Worm (Caenorhabditis elegans) whole organism, L3 larva: ENCODE data around the gene dpy-4.
"Not testable (repeated sequence)": the region's sequence is repeated elsewhere in the genome, so short reads cannot be mapped to it uniquely, and the experiment has no call there.

Experiments
- aly-2 ChIP-seq: fragments of 150-350 bp; optimal IDR thresholded peaks from 2 replicates; lab custom pipeline; 2014; ENCODE audit warnings: missing biosample characterization, missing genetic modification characterization
- ceh-28 ChIP-seq: fragments of 150-350 bp; optimal IDR thresholded peaks from 2 replicates; lab custom pipeline; 2014; ENCODE audit warnings: missing biosample characterization, missing genetic modification reagents, missing genetic modification characterization
- ceh-82 ChIP-seq: fragments of 150-350 bp; optimal IDR thresholded peaks from 2 replicates; lab custom pipeline; 2014; ENCODE audit warnings: missing biosample characterization, missing genetic modification characterization
- daf-12 ChIP-seq: fragments of 150-350 bp; optimal IDR thresholded peaks from 2 replicates; lab custom pipeline; 2014; ENCODE audit warnings: missing biosample characterization, missing genetic modification reagents, missing genetic modification characterization
- elt-3 ChIP-seq, 3 experiments: fragments of 150-350 bp in 1 of 3; sonication (generic microtip) in 2 of 3; optimal IDR thresholded peaks; 2 replicates in 2 of 3; 4 replicates in 1 of 3; lab custom pipeline; 2014 to 2017; ENCODE audit warnings: missing biosample characterization in 3 of 3, missing genetic modification characterization in 3 of 3
- eor-1 ChIP-seq, 2 experiments: fragments of 150-350 bp; optimal IDR thresholded peaks; 2 replicates each; lab custom pipeline; 2014 to 2018; ENCODE audit warnings: missing biosample characterization in 2 of 2, missing genetic modification characterization in 2 of 2
- hmg-11 ChIP-seq: sonication (generic microtip); optimal IDR thresholded peaks from 2 replicates; lab custom pipeline; 2016; ENCODE audit warnings: missing genetic modification characterization, missing compliant biosample characterization
- jun-1 ChIP-seq: fragments of 150-350 bp; optimal IDR thresholded peaks from 2 replicates; lab custom pipeline; 2014; ENCODE audit warnings: missing biosample characterization, missing genetic modification reagents, missing genetic modification characterization
- lin-15B ChIP-seq: fragments of 150-350 bp; optimal IDR thresholded peaks from 2 replicates; lab custom pipeline; 2014; ENCODE audit warnings: missing biosample characterization, missing genetic modification characterization
- mml-1 ChIP-seq: fragments of 150-350 bp; sonication (generic microtip); optimal IDR thresholded peaks from 3 replicates; lab custom pipeline; 2014; ENCODE audit warnings: missing biosample characterization, missing genetic modification characterization
- nhr-11 ChIP-seq: fragments of 150-350 bp; optimal IDR thresholded peaks from 2 replicates; lab custom pipeline; 2014; ENCODE audit warnings: missing biosample characterization, missing genetic modification characterization
- nhr-12 ChIP-seq: fragments of 150-350 bp; optimal IDR thresholded peaks from 2 replicates; lab custom pipeline; 2014; ENCODE audit warnings: missing biosample characterization, missing genetic modification characterization
- nhr-25 ChIP-seq: sonication (generic microtip); optimal IDR thresholded peaks from 2 replicates; lab custom pipeline; 2017; ENCODE audit warnings: missing biosample characterization, missing genetic modification characterization
- nhr-28 ChIP-seq: fragments of 150-350 bp; optimal IDR thresholded peaks from 2 replicates; lab custom pipeline; 2014; ENCODE audit warnings: missing biosample characterization, missing genetic modification characterization
- nhr-76 ChIP-seq: fragments of 150-350 bp; sonication (generic microtip); optimal IDR thresholded peaks from 5 replicates; lab custom pipeline; 2014; ENCODE audit warnings: missing biosample characterization, missing genetic modification characterization
- snpc-4 ChIP-seq: fragments of 150-350 bp; optimal IDR thresholded peaks from 2 replicates; lab custom pipeline; 2014; ENCODE audit warnings: missing biosample characterization, missing genetic modification characterization
- tbx-2 ChIP-seq: sonication (generic microtip); optimal IDR thresholded peaks from 2 replicates; lab custom pipeline; 2016; ENCODE audit warnings: mild to moderate bottlenecking, missing genetic modification characterization, missing compliant biosample characterization
- unc-62 ChIP-seq: fragments of 150-350 bp; sonication (generic microtip); optimal IDR thresholded peaks from 4 replicates; lab custom pipeline; 2014; ENCODE audit warnings: missing biosample characterization, missing genetic modification reagents, missing genetic modification characterization
- ztf-4 ChIP-seq: fragments of 150-350 bp; optimal IDR thresholded peaks from 2 replicates; lab custom pipeline; 2014; ENCODE audit warnings: missing biosample characterization, missing genetic modification characterization

Gene dpy-4

ce11 chrIV:14944234-14944633, 42.4 kb downstream of the dpy-4 start, which contains the start of gene Y57G11C.48:
Gene Y57G11C.48 (minus strand): TSS chrIV:14944334.
- TF ChIP-seq nhr-11: no peak
- no peak for TF ChIP-seq ceh-82 (tag; lab: Kevin White, UChicago)
- TF ChIP-seq mml-1 (tag; lab: Kevin White, UChicago): no peak
- TF ChIP-seq jun-1: no peak
- TF ChIP-seq snpc-4 (tag; lab: Kevin White, UChicago): no peak
- no peak for TF ChIP-seq nhr-28 (tag; lab: Kevin White, UChicago)
- TF ChIP-seq nhr-25 (tag; lab: Kevin White, UChicago): no peak
- TF ChIP-seq elt-3 (tag; optimal IDR thresholded peaks at IDR 0.05; lab: Kevin White, UChicago): no peak
- no peak for TF ChIP-seq daf-12 (tag; lab: Kevin White, UChicago)
- TF ChIP-seq eor-1 (tag; optimal IDR thresholded peaks at IDR 0.05; lab: Kevin White, UChicago): no peak
- TF ChIP-seq ztf-4 (tag; lab: Kevin White, UChicago): no peak
- TF ChIP-seq aly-2 (tag; lab: Kevin White, UChicago): no peak
- no peak for TF ChIP-seq nhr-76 (tag; lab: Kevin White, UChicago)
- TF ChIP-seq tbx-2: no peak
- no peak for TF ChIP-seq nhr-12 (tag; lab: Kevin White, UChicago)
- TF ChIP-seq ceh-28: no peak
- TF ChIP-seq hmg-11 (tag; lab: Kevin White, UChicago): no peak

- not testable (repeated sequence) for TF ChIP-seq nhr-76 (tag; lab: Kevin White, UChicago); nhr-11; eor-1 (tag; optimal IDR thresholded peaks at IDR 0.05; lab: Kevin White, UChicago)
These were observed 48.0 kb downstream of the dpy-4 start, which contains the start of gene Y57G11C.30 for ce11 chrIV:14938596-14938995. Gene Y57G11C.30 (plus strand): TSS chrIV:14938896.

- no peak for TF ChIP-seq nhr-12 (tag; lab: Kevin White, UChicago)
- no peak for TF ChIP-seq unc-62
- no peak for TF ChIP-seq lin-15B
These were observed 49.6 kb downstream of the dpy-4 start, which contains the start of gene Y57G11C.1144 for ce11 chrIV:14937017-14937416. Gene Y57G11C.1144 (plus strand): TSS chrIV:14937317.
